Fruit fly (Drosophila melanogaster): Measurements from ENCODE around the gene CG17271.
A peak's percentile ranks its signal among the peaks of the same experiment; 100 is the strongest.

CG17271 gene

dm6 chr3R:20830963-20831362 lies 9.3 kb upstream of the CG17271 start, which contains the start of gene CG31223:
CG31223 (plus strand) TSS chr3R:20831127.
- TF ChIP-seq eve (GFP tag; optimal IDR thresholded peaks at IDR 0.05) (no peak), Dp (GFP tag; optimal IDR thresholded peaks at IDR 0.05) (peak; percentile 10), CG2116 (GFP tag; optimal IDR thresholded peaks at IDR 0.05) (no peak), twi (tag; optimal IDR thresholded peaks at IDR 0.05) (no peak), MBD-R2 (GFP tag; IDR thresholded peaks at IDR 0.05) (peak; percentile 38; the same call in 1 of the 2 replicates), Myb (GFP tag; optimal IDR thresholded peaks at IDR 0.05) (peak; percentile 58), knrl (GFP tag; IDR thresholded peaks at IDR 0.05; ENCODE audit: partially characterized antibody) (no peak), crp (GFP tag; optimal IDR thresholded peaks at IDR 0.05) (peak; percentile 14 to 80), MESR4 (GFP tag; optimal IDR thresholded peaks at IDR 0.05) (peak; percentile 7), Hmx (GFP tag; optimal IDR thresholded peaks at IDR 0.05) (no peak), CG7271 (tag; optimal IDR thresholded peaks at IDR 0.05) (no peak), pzg (GFP tag; optimal IDR thresholded peaks at IDR 0.05) (peak; percentile 9), E2f2 (GFP tag; IDR thresholded peaks at IDR 0.05) (peak; percentile 18), ranshi (GFP tag; IDR thresholded peaks at IDR 0.05) (no peak), sr (GFP tag; IDR thresholded peaks at IDR 0.05) (no peak), CG4282 (GFP tag; optimal IDR thresholded peaks at IDR 0.05) (no peak), Ets65A (GFP tag) (peak; percentile 52), Antp (GFP tag; optimal IDR thresholded peaks at IDR 0.05) (no peak), CG3163 (GFP tag; optimal IDR thresholded peaks at IDR 0.05) (no peak)

DNA sequence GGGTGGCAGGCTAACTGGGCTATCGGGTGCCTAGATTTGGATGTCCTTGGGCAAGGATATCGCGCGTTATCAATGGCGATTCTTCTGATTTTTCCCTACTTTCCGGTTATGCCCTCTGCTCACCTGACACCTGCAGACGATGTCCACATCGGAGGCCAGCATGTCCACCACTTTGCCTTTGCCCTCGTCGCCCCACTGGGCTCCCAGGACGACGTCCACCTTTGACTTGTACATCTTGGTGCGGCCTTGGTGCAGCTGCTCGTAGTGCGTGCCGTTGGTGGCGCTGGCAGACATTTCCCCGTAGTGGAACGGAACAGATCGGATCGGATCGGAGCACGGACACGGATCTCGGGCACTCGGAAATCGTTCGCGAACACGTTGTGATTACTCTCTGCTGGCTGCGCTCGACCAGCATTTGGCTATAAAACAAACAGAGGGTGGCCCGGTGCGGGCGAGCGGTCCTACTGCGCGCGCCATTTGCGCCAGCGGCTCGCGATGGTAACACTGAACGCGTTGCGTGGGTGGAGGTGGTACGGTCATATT lies 8.6 kb upstream of the CG17271 start, which contains the start of gene Adss:
Gene Adss, minus strand, starts transcription at position 428 of the 543 bp plus-strand sequence.
- TF ChIP-seq CG6654 (GFP tag; optimal IDR thresholded peaks at IDR 0.05) (no peak), Hsf (GFP tag; optimal IDR thresholded peaks at IDR 0.05) (no peak), zfh1 (GFP tag; IDR thresholded peaks at IDR 0.05) (peak; percentile 46; the same call in 1 of the 3 replicates), CG10462 (GFP tag; optimal IDR thresholded peaks at IDR 0.05) (no peak), Dfd (GFP tag; optimal IDR thresholded peaks at IDR 0.05) (no peak), CG13624 (GFP tag; optimal IDR thresholded peaks at IDR 0.05) (peak; percentile 35), CG4854 (GFP tag; optimal IDR thresholded peaks at IDR 0.05) (no peak), CG9817 (tag; optimal IDR thresholded peaks at IDR 0.05) (no peak), tap (tag; optimal IDR thresholded peaks at IDR 0.05) (no peak), CG13894 (tag; optimal IDR thresholded peaks at IDR 0.05) (no peak), Ravus (GFP tag; IDR thresholded peaks at IDR 0.05) (no peak), CG3847 (GFP tag; IDR thresholded peaks at IDR 0.05) (peak; percentile 36; the same call in 1 of the 2 replicates), CG1647 (GFP tag; optimal IDR thresholded peaks at IDR 0.05) (peak; percentile 32), PHDP (tag; optimal IDR thresholded peaks at IDR 0.05) (no peak), CG1529 (GFP tag; optimal IDR thresholded peaks at IDR 0.05) (no peak), Bgb (GFP tag; IDR thresholded peaks at IDR 0.05; ENCODE audit: partially characterized antibody) (peak; percentile 67), D19A (tag; optimal IDR thresholded peaks at IDR 0.05) (no peak), Bteb2 (GFP tag; optimal IDR thresholded peaks at IDR 0.05) (no peak), jigr1 (GFP tag; IDR thresholded peaks at IDR 0.05) (no peak), sima (GFP tag; optimal IDR thresholded peaks at IDR 0.05) (no peak), Lpt (GFP tag; optimal IDR thresholded peaks at IDR 0.05) (peak; percentile 46), HmgD (GFP tag; optimal IDR thresholded peaks at IDR 0.05) (peak; percentile 74), hb (GFP tag; IDR thresholded peaks at IDR 0.05; ENCODE audit: partially characterized antibody) (no peak), YL-1 (GFP tag; optimal IDR thresholded peaks at IDR 0.05) (no peak), Doc2 (GFP tag; IDR thresholded peaks at IDR 0.05) (no peak), Six4 (GFP tag; optimal IDR thresholded peaks at IDR 0.05) (no peak), Lhr (GFP tag; optimal IDR thresholded peaks at IDR 0.05) (peak; percentile 52), MESR4 (GFP tag; optimal IDR thresholded peaks at IDR 0.05) (peak; percentile 71), gem (tag; optimal IDR thresholded peaks at IDR 0.05) (no peak), CG18599 (GFP tag; optimal IDR thresholded peaks at IDR 0.05) (no peak), CG3163 (GFP tag; optimal IDR thresholded peaks at IDR 0.05) (peak; percentile 37), CG18476 (GFP tag; optimal IDR thresholded peaks at IDR 0.05) (no peak), schlank (tag; optimal IDR thresholded peaks at IDR 0.05) (no peak)
